1 fruit fly cellular context compared by ENCODE assay signal in the genomic region with DNA sequence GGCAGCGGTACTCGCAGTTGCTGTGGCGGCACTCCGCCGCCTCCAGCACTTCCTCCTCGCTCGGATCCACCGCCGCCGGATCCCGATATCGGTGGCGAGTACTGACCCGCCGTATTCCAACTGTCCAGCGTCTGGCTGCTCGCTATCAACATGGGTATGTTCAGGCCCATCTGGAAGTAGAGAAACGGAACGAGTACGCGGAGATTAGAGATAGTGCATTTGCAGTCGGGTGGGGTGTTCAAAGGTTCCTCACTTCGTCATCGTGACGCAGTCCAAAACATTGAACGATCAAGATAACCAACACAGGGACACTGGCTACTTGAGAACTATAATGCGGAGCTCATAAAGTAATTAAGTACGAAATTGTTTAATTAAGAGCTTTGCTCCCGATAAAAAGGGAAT.
TF ChIP-seq lines count a peak whose summit lies in the region.

No protein-coding gene starts in this region.

TF ChIP-seq in whole organism, embryonic, 481 proteins besides CTCF, POLR2A, EP300 and RAD21 (continued from another document):
- no peak for TF ChIP-seq CG2712 (tag; optimal IDR thresholded peaks at IDR 0.05; lab: Kevin White, UChicago)
- no peak for TF ChIP-seq CG6791 (GFP tag; IDR thresholded peaks at IDR 0.05; lab: Robert Waterston, UW; ENCODE audit: partially characterized antibody)
- no peak for TF ChIP-seq HmgZ (tag; optimal IDR thresholded peaks at IDR 0.05; lab: Kevin White, UChicago)
- no peak for TF ChIP-seq CG2120 (GFP tag; optimal IDR thresholded peaks at IDR 0.05; lab: Kevin White, UChicago)
- TF ChIP-seq sug (tag; optimal IDR thresholded peaks at IDR 0.05; lab: Kevin White, UChicago) = peak; percentile 34
